Fruit fly (Drosophila melanogaster): ENCODE data around the gene CG4822.

The CG4822 gene

dm6 chr2L:166115-167069 is 44.8 kb upstream of the CG4822 start (continued):
- TF ChIP-seq stwl (tag; optimal IDR thresholded peaks at IDR 0.05) (no peak), wor (GFP tag; IDR thresholded peaks at IDR 0.05) (no peak), fd64A (GFP tag; optimal IDR thresholded peaks at IDR 0.05) (peak; percentile 65), sd (tag; optimal IDR thresholded peaks at IDR 0.05) (peak; percentile 84), bbx (GFP tag; IDR thresholded peaks at IDR 0.05; ENCODE audit: partially characterized antibody) (no peak), repo (GFP tag; optimal IDR thresholded peaks at IDR 0.05) (peak; percentile 65), Gug (GFP tag; IDR thresholded peaks at IDR 0.05) (no peak), jumu (GFP tag; optimal IDR thresholded peaks at IDR 0.05) (peak; percentile 56), pho (GFP tag; optimal IDR thresholded peaks at IDR 0.05) (peak; percentile 69), CG1603 (tag; optimal IDR thresholded peaks at IDR 0.05) (peak; percentile 54), CG10366 (GFP tag; IDR thresholded peaks at IDR 0.05) (no peak), tup (GFP tag; optimal IDR thresholded peaks at IDR 0.05) (no peak), Dek (tag; optimal IDR thresholded peaks at IDR 0.05) (peak; percentile 62), CG1647 (GFP tag; optimal IDR thresholded peaks at IDR 0.05) (peak; percentile 59), CG16813 (GFP tag; IDR thresholded peaks at IDR 0.05; ENCODE audit: partially characterized antibody) (no peak), Asciz (GFP tag; optimal IDR thresholded peaks at IDR 0.05) (peak; percentile 86), gt (GFP tag; IDR thresholded peaks at IDR 0.05) (no peak), CG10321 (GFP tag; IDR thresholded peaks at IDR 0.05) (no peak), CG14050 (GFP tag; IDR thresholded peaks at IDR 0.05) (no peak), Myb (GFP tag; optimal IDR thresholded peaks at IDR 0.05) (peak; percentile 47), Xrp1 (GFP tag; IDR thresholded peaks at IDR 0.05) (no peak), Dref (GFP tag; IDR thresholded peaks at IDR 0.05) (no peak), trem (tag; optimal IDR thresholded peaks at IDR 0.05) (no peak), sug (tag; optimal IDR thresholded peaks at IDR 0.05) (peak; percentile 85), crc (GFP tag; optimal IDR thresholded peaks at IDR 0.05) (peak; percentile 15), Aef1 (GFP tag; IDR thresholded peaks at IDR 0.05) (no peak), CG4730 (GFP tag; IDR thresholded peaks at IDR 0.05) (no peak), CG31365 (tag; optimal IDR thresholded peaks at IDR 0.05) (peak; percentile 82), Tbp (GFP tag; optimal IDR thresholded peaks at IDR 0.05) (no peak), CG2712 (tag; optimal IDR thresholded peaks at IDR 0.05) (peak; percentile 61), HLH4C (GFP tag; IDR thresholded peaks at IDR 0.05; ENCODE audit: partially characterized antibody) (no peak), CG2889 (GFP tag; IDR thresholded peaks at IDR 0.05) (no peak), Oli (tag; optimal IDR thresholded peaks at IDR 0.05) (peak; percentile 3), caup (GFP tag; optimal IDR thresholded peaks at IDR 0.05; ENCODE audit: severe bottlenecking) (peak; percentile 92), Atf-2 (GFP tag; optimal IDR thresholded peaks at IDR 0.05) (peak; percentile 37), shn (GFP tag; optimal IDR thresholded peaks at IDR 0.05) (peak; percentile 54), Usf (GFP tag; optimal IDR thresholded peaks at IDR 0.05) (no peak), CG8478 (optimal IDR thresholded peaks at IDR 0.05) (no peak), Elba2 (GFP tag; optimal IDR thresholded peaks at IDR 0.05) (no peak), exex (tag; optimal IDR thresholded peaks at IDR 0.05) (peak; percentile 82), cato (GFP tag; optimal IDR thresholded peaks at IDR 0.05; ENCODE audit: borderline replicate concordance) (no peak), CG11456 (GFP tag; IDR thresholded peaks at IDR 0.05) (no peak), pb (GFP tag; optimal IDR thresholded peaks at IDR 0.05) (peak; percentile 47), CG4360 (GFP tag; IDR thresholded peaks at IDR 0.05) (no peak), grn (GFP tag; optimal IDR thresholded peaks at IDR 0.05) (peak; percentile 59), CG10209 (GFP tag; optimal IDR thresholded peaks at IDR 0.05) (peak; percentile 83), Hr78 (GFP tag; optimal IDR thresholded peaks at IDR 0.05) (peak in 1 of 2 experiments; percentile 15), eyg (GFP tag; optimal IDR thresholded peaks at IDR 0.05) (peak; percentile 74), vvl (GFP tag; IDR thresholded peaks at IDR 0.05) (no peak)

Measured in whole organism, embryonic.